Worm (Caenorhabditis elegans): ENCODE results near the gene clec-41.

DNA sequence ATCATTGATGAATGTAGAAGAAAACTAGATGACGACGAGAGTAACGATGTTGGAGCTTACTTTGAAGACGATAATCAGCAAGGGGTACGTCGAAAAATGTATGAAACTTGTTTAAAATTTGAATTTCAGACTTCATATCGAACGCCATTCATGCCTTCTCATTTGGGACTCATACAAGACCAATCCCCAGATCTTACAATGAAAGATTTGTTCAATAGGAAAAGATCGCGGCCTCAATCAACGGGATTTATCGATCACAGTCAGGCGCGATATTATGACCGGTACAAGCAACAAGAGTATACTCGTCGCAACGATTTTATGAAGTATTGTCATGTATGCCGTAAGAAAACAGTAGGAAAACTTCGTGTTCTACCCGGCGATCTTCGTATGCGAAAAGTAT is 38.9 kb upstream of the clec-41 start:
- TF ChIP-seq him-1 (tag; optimal IDR thresholded peaks at IDR 0.05) (no peak), W03F9.2 (tag; optimal IDR thresholded peaks at IDR 0.05) (no peak), dao-5 (tag; optimal IDR thresholded peaks at IDR 0.05) (no peak)

Data from whole organism, L4/young adult.